Fruit fly (Drosophila melanogaster) whole organism, pupa: Measurements from ENCODE around the gene mTTF.

Experiments
- CG10348 ChIP-seq: fragments of 200-800 bp; sonication (Bioruptor generic); IDR thresholded peaks from 2 replicates; pipeline ENCODE4 v1.3.6; 2022; ENCODE audit warnings: missing biosample characterization, missing genetic modification characterization
- CG12605 ChIP-seq: fragments of 200-800 bp; sonication (Bioruptor generic); IDR thresholded peaks from 2 replicates; pipeline ENCODE4 v1.3.6; 2022; ENCODE audit warnings: missing biosample characterization, missing genetic modification characterization
- CG13204 ChIP-seq: fragments of 200-800 bp; sonication (Bioruptor generic); optimal IDR thresholded peaks from 2 replicates; lab custom pipeline; 2018; ENCODE audit warnings: missing biosample characterization, mild to moderate bottlenecking, missing genetic modification characterization, moderate library complexity
- CG14655 ChIP-seq: fragments of 200-800 bp; sonication (Bioruptor generic); optimal IDR thresholded peaks from 3 replicates; lab custom pipeline; 2017; ENCODE audit warnings: mild to moderate bottlenecking, missing biosample characterization, missing genetic modification reagents, missing genetic modification characterization
- CG15710 ChIP-seq: fragments of 200-800 bp; sonication (Bioruptor generic); optimal IDR thresholded peaks from 2 replicates; lab custom pipeline; 2018; ENCODE audit warnings: missing biosample characterization, mild to moderate bottlenecking, missing genetic modification characterization, moderate library complexity
- CG17806 ChIP-seq: fragments of 200-800 bp; sonication (Bioruptor generic); optimal IDR thresholded peaks from 2 replicates; lab custom pipeline; 2018; ENCODE audit warnings: missing biosample characterization, mild to moderate bottlenecking, missing genetic modification characterization, moderate library complexity
- CG32121 ChIP-seq: fragments of 200-800 bp; sonication (Bioruptor generic); IDR thresholded peaks from 2 replicates; pipeline ENCODE4 v1.3.6; 2022; ENCODE audit warnings: missing biosample characterization, missing genetic modification characterization
- CG34367 ChIP-seq: fragments of 200-800 bp; sonication (Bioruptor generic); optimal IDR thresholded peaks from 2 replicates; lab custom pipeline; 2018; ENCODE audit warnings: missing biosample characterization, mild to moderate bottlenecking, missing genetic modification characterization
- CG4496 ChIP-seq: fragments of 200-800 bp; sonication (Bioruptor generic); IDR thresholded peaks from 3 replicates; pipeline ENCODE4 v1.3.6; 2022; ENCODE audit warnings: missing biosample characterization, missing genetic modification characterization
- CG8159 ChIP-seq: fragments of 200-800 bp; sonication (Bioruptor generic); optimal IDR thresholded peaks from 3 replicates; lab custom pipeline; 2018; ENCODE audit warnings: missing biosample characterization, mild to moderate bottlenecking, missing genetic modification characterization, moderate library complexity
- CG8301 ChIP-seq: fragments of 200-800 bp; sonication (Bioruptor generic); optimal IDR thresholded peaks from 2 replicates; lab custom pipeline; 2018; ENCODE audit warnings: missing biosample characterization, mild to moderate bottlenecking, missing genetic modification characterization
- CG9948 ChIP-seq: fragments of 200-800 bp; sonication (Bioruptor generic); optimal IDR thresholded peaks from 2 replicates; lab custom pipeline; 2018; ENCODE audit warnings: missing biosample characterization, mild to moderate bottlenecking, missing genetic modification characterization, moderate library complexity
- D1 ChIP-seq: fragments of 200-800 bp; sonication (Bioruptor generic); optimal IDR thresholded peaks from 2 replicates; lab custom pipeline; 2018; ENCODE audit warnings: missing biosample characterization, mild to moderate bottlenecking, missing genetic modification characterization, moderate library complexity
- EcR ChIP-seq: fragments of 200-800 bp; sonication (Bioruptor generic); optimal IDR thresholded peaks from 3 replicates; lab custom pipeline; 2019; ENCODE audit warnings: missing biosample characterization, missing genetic modification characterization, mild to moderate bottlenecking, moderate library complexity, missing genetic modification reagents
- Ets98B ChIP-seq: fragments of 200-800 bp; sonication (Bioruptor generic); IDR thresholded peaks from 2 replicates; pipeline ENCODE4 v1.3.6; 2022; ENCODE audit warnings: missing biosample characterization, missing genetic modification characterization
- Pif1A ChIP-seq: fragments of 200-800 bp; sonication (Bioruptor generic); optimal IDR thresholded peaks from 3 replicates; lab custom pipeline; 2016; ENCODE audit warnings: missing biosample characterization, missing genetic modification characterization
- Pif1B ChIP-seq: fragments of 200-800 bp; sonication (Bioruptor generic); optimal IDR thresholded peaks from 3 replicates; lab custom pipeline; 2016; ENCODE audit warnings: missing biosample characterization, missing genetic modification characterization
- Snoo ChIP-seq: fragments of 200-800 bp; sonication (Bioruptor generic); optimal IDR thresholded peaks from 3 replicates; lab custom pipeline; 2017; ENCODE audit warnings: missing biosample characterization, mild to moderate bottlenecking, missing genetic modification characterization, inconsistent platforms
- fd96Ca ChIP-seq: fragments of 200-800 bp; sonication (Bioruptor generic); IDR thresholded peaks from 3 replicates; pipeline ENCODE4 v1.3.6; 2022; ENCODE audit warnings: missing biosample characterization, missing genetic modification characterization
- gl ChIP-seq: fragments of 200-800 bp; sonication (Bioruptor generic); optimal IDR thresholded peaks from 2 replicates; lab custom pipeline; 2018; ENCODE audit warnings: missing biosample characterization, mild to moderate bottlenecking, missing genetic modification characterization
- rn ChIP-seq: fragments of 200-800 bp; sonication (Bioruptor generic); IDR thresholded peaks from 2 replicates; pipeline ENCODE4 v1.3.6; 2022; ENCODE audit warnings: missing biosample characterization, missing genetic modification characterization

Gene mTTF

dm6 chr2L:14361281-14361680, 12.7 kb upstream of the mTTF start:
- TF ChIP-seq Pif1A (GFP tag; lab: Kevin White, UChicago), result no peak
- no peak for TF ChIP-seq CG17806 (tag; lab: Kevin White, UChicago)
- TF ChIP-seq CG32121 (GFP tag; lab: Robert Waterston, UW), result no peak
- no peak for TF ChIP-seq EcR (GFP tag; lab: Kevin White, UChicago)
- TF ChIP-seq Ets98B (GFP tag; lab: Robert Waterston, UW), result no peak
- TF ChIP-seq CG12605 (GFP tag; lab: Robert Waterston, UW), result no peak
- TF ChIP-seq CG10348, result no peak
- no peak for TF ChIP-seq CG4496 (GFP tag; lab: Robert Waterston, UW)
- no peak for TF ChIP-seq rn (GFP tag; lab: Robert Waterston, UW)
- no peak for TF ChIP-seq gl (tag; lab: Kevin White, UChicago)
- TF ChIP-seq CG14655 (GFP tag; lab: Kevin White, UChicago), result no peak
- no peak for TF ChIP-seq Pif1B
- no peak for TF ChIP-seq CG34367 (tag; lab: Kevin White, UChicago)
- no peak for TF ChIP-seq CG13204

dm6 chr2L:14358780-14359462, 10.3 kb upstream of the mTTF start, which contains the start of gene Pgant35A:
Gene Pgant35A (plus strand): TSS chr2L:14359252.
- peak; percentile 3 for TF ChIP-seq CG15710 (tag; lab: Kevin White, UChicago)
- peak; percentile 12 for TF ChIP-seq CG8159
- TF ChIP-seq Snoo (tag; lab: Kevin White, UChicago), result no peak
- TF ChIP-seq Pif1A (GFP tag; lab: Kevin White, UChicago), result no peak
- TF ChIP-seq CG12605 (GFP tag; lab: Robert Waterston, UW), result peak; percentile 45; the same call in 1 of the 2 replicates
- no peak for TF ChIP-seq CG17806 (tag; lab: Kevin White, UChicago)
- TF ChIP-seq Ets98B (GFP tag; lab: Robert Waterston, UW), result 0 out of 2 replicates have a peak, but pooled peaks have one; percentile 5
- TF ChIP-seq CG9948 (tag; lab: Kevin White, UChicago), result peak; percentile 3
- TF ChIP-seq CG4496 (GFP tag; lab: Robert Waterston, UW), result no peak
- TF ChIP-seq D1, result peak; percentile 45
- TF ChIP-seq fd96Ca (GFP tag; lab: Robert Waterston, UW), result no peak
- no peak for TF ChIP-seq CG8301 (tag; lab: Kevin White, UChicago)
- TF ChIP-seq CG10348, result no peak

- TF ChIP-seq CG34367 (tag; lab: Kevin White, UChicago) (no peak), CG8301 (tag; lab: Kevin White, UChicago) (no peak), CG17806 (tag; lab: Kevin White, UChicago) (no peak), Pif1A (GFP tag; lab: Kevin White, UChicago) (no peak), CG32121 (GFP tag; lab: Robert Waterston, UW) (no peak), fd96Ca (GFP tag; lab: Robert Waterston, UW) (no peak), Snoo (tag; lab: Kevin White, UChicago) (no peak), CG14655 (GFP tag; lab: Kevin White, UChicago) (no peak), CG9948 (tag; lab: Kevin White, UChicago) (no peak), CG15710 (tag; lab: Kevin White, UChicago) (no peak), gl (tag; lab: Kevin White, UChicago) (no peak), CG10348 (no peak), CG4496 (GFP tag; lab: Robert Waterston, UW) (no peak), CG8159 (no peak), Ets98B (GFP tag; lab: Robert Waterston, UW) (no peak), rn (GFP tag; lab: Robert Waterston, UW) (no peak), CG13204 (no peak), CG12605 (GFP tag; lab: Robert Waterston, UW) (no peak)
These were observed 8.3 kb upstream of the mTTF start for dm6 chr2L:14356793-14357372.

dm6 chr2L:14356279-14356678, 7.7 kb upstream of the mTTF start:
- no peak for TF ChIP-seq CG8159
- TF ChIP-seq CG13204, result no peak
- no peak for TF ChIP-seq CG8301 (tag; lab: Kevin White, UChicago)
- TF ChIP-seq CG14655 (GFP tag; lab: Kevin White, UChicago), result no peak

dm6 chr2L:14355852-14356174, 7.2 kb upstream of the mTTF start:
- TF ChIP-seq CG8159 (peak; percentile 4), CG14655 (GFP tag; lab: Kevin White, UChicago) (peak; percentile 43), CG9948 (tag; lab: Kevin White, UChicago) (no peak)

DNA sequence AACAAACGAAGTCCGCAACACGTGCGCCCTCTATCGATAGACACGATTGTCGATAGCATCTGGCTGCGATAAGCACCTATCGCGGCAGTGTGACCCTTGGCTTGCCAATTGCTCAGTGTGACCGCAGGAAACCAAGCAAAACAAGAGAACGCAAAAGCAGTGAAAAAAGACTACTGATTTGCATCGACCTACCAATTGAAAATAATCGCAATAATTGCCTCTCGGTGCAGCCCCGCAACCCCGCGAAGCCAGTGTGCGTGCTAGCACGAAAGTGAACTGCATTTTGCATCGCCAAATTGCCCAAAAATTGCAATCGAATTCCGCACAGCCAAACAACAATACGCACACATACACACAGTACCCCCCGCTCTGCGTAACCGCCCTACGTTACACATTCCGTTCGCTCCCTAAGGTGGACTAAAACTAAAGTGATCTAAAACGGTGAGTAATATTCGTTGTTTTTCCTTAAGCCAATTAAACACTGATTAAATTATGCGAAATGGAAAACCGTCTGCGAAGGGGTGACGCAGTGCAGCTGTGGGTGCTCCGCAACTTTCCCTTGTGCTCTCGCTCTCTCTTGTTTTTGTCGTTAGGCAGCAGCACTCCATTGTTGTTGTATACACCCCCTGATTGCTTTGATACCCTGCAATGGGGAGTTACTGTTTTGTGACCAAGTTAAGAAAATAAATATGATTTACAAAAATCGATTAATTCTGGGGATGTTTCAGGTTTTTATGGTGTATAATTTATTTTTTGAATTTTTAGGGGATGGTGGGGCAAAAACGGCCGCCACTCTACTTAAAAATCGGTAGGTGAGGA, 6.7 kb upstream of the mTTF start, which contains the start of gene Rab14:
Gene Rab14 (plus strand): TSS at position 113 of the 819 bp plus-strand sequence.
- no peak for TF ChIP-seq Pif1A (GFP tag; lab: Kevin White, UChicago)
- peak; percentile 92 for TF ChIP-seq CG4496 (GFP tag; lab: Robert Waterston, UW)
- peak; percentile 35 for TF ChIP-seq gl (tag; lab: Kevin White, UChicago)
- peak; percentile 90 for TF ChIP-seq CG32121 (GFP tag; lab: Robert Waterston, UW)
- TF ChIP-seq CG13204, result peak; percentile 34
- peak; percentile 57 for TF ChIP-seq CG34367 (tag; lab: Kevin White, UChicago)
- TF ChIP-seq CG17806 (tag; lab: Kevin White, UChicago), result peak; percentile 76
- peak; percentile 58 for TF ChIP-seq Snoo (tag; lab: Kevin White, UChicago)
- TF ChIP-seq D1, result peak; percentile 74
- TF ChIP-seq rn (GFP tag; lab: Robert Waterston, UW), result peak; percentile 55; the same call in 1 of the 2 replicates
- TF ChIP-seq Pif1B, result peak; percentile 72
- TF ChIP-seq EcR (GFP tag; lab: Kevin White, UChicago), result peak; percentile 19
- peak; percentile 67 for TF ChIP-seq CG8159
- TF ChIP-seq CG9948 (tag; lab: Kevin White, UChicago), result peak; percentile 64
- TF ChIP-seq CG15710 (tag; lab: Kevin White, UChicago), result peak; percentile 79
- TF ChIP-seq CG12605 (GFP tag; lab: Robert Waterston, UW), result peak; percentile 85
- TF ChIP-seq fd96Ca (GFP tag; lab: Robert Waterston, UW), result peak; percentile 83
- TF ChIP-seq CG14655 (GFP tag; lab: Kevin White, UChicago), result peak; percentile 81
- TF ChIP-seq CG8301 (tag; lab: Kevin White, UChicago), result peak; percentile 79
- TF ChIP-seq CG10348, result peak; percentile 47; the same call in 1 of the 2 replicates
- TF ChIP-seq Ets98B (GFP tag; lab: Robert Waterston, UW), result peak; percentile 85
